Fruit fly (Drosophila melanogaster): ENCODE results near the gene Idgf2.

Gene Idgf2

dm6 chr2L:16463657-16464056 lies 16.5 kb downstream of the Idgf2 start:
- TF ChIP-seq noc (tag; optimal IDR thresholded peaks at IDR 0.05) = no peak

dm6 chr2L:16469749-16470148 lies 22.6 kb downstream of the Idgf2 start:
- no peak for TF ChIP-seq noc (tag; optimal IDR thresholded peaks at IDR 0.05)

dm6 chr2L:16472184-16472583 lies 25.1 kb downstream of the Idgf2 start:
- no peak for TF ChIP-seq noc (tag; optimal IDR thresholded peaks at IDR 0.05)

dm6 chr2L:16476517-16476916 lies 29.4 kb downstream of the Idgf2 start:
- no peak for TF ChIP-seq noc (tag; optimal IDR thresholded peaks at IDR 0.05)

dm6 chr2L:16485643-16486000 lies 38.5 kb downstream of the Idgf2 start, which contains the start of gene dac:
dac (minus strand) TSS chr2L:16485998.
- TF ChIP-seq noc (tag; optimal IDR thresholded peaks at IDR 0.05) = no peak

dm6 chr2L:16486001-16486793 lies 39.1 kb downstream of the Idgf2 start:
- no peak for TF ChIP-seq noc (tag; optimal IDR thresholded peaks at IDR 0.05)

- no peak for TF ChIP-seq noc (tag; optimal IDR thresholded peaks at IDR 0.05)
These were observed 40.6 kb downstream of the Idgf2 start, which contains the start of gene Nepl8 for dm6 chr2L:16487571-16488276. Nepl8 (plus strand) TSS chr2L:16488148.

dm6 chr2L:16491123-16491751 lies 44.1 kb downstream of the Idgf2 start, which contains the start of gene Tpr2:
Tpr2 (plus strand) TSS chr2L:16491540.
- peak; percentile 9 for TF ChIP-seq noc (tag; optimal IDR thresholded peaks at IDR 0.05)

dm6 chr2L:16491752-16492616 lies 44.9 kb downstream of the Idgf2 start:
- TF ChIP-seq noc (tag; optimal IDR thresholded peaks at IDR 0.05) = no peak

dm6 chr2L:16492617-16493203 lies 45.6 kb downstream of the Idgf2 start:
- peak; percentile 76 for TF ChIP-seq noc (tag; optimal IDR thresholded peaks at IDR 0.05)

dm6 chr2L:16493999-16494741 lies 47.0 kb downstream of the Idgf2 start:
- no peak for TF ChIP-seq noc (tag; optimal IDR thresholded peaks at IDR 0.05)

- TF ChIP-seq noc (tag; optimal IDR thresholded peaks at IDR 0.05) = peak; percentile 87
These were observed 48.2 kb downstream of the Idgf2 start for dm6 chr2L:16495193-16495780.

- TF ChIP-seq noc (tag; optimal IDR thresholded peaks at IDR 0.05) = no peak
These were observed 50.1 kb downstream of the Idgf2 start for dm6 chr2L:16497196-16497595.

- TF ChIP-seq noc (tag; optimal IDR thresholded peaks at IDR 0.05) = no peak
These were observed 51.0 kb downstream of the Idgf2 start for dm6 chr2L:16498100-16498499.
